Fruit fly (Drosophila melanogaster) whole organism, pupa: ENCODE results near the gene CG14074.

Source experiments
- CG10348 ChIP-seq: fragments of 200-800 bp; sonication (Bioruptor generic); IDR thresholded peaks from 2 replicates; pipeline ENCODE4 v1.3.6; 2022; ENCODE audit warnings: missing biosample characterization, missing genetic modification characterization
- CG12605 ChIP-seq: fragments of 200-800 bp; sonication (Bioruptor generic); IDR thresholded peaks from 2 replicates; pipeline ENCODE4 v1.3.6; 2022; ENCODE audit warnings: missing biosample characterization, missing genetic modification characterization
- CG13204 ChIP-seq: fragments of 200-800 bp; sonication (Bioruptor generic); optimal IDR thresholded peaks from 2 replicates; lab custom pipeline; 2018; ENCODE audit warnings: missing biosample characterization, mild to moderate bottlenecking, missing genetic modification characterization, moderate library complexity
- CG32121 ChIP-seq: fragments of 200-800 bp; sonication (Bioruptor generic); IDR thresholded peaks from 2 replicates; pipeline ENCODE4 v1.3.6; 2022; ENCODE audit warnings: missing biosample characterization, missing genetic modification characterization
- CG34367 ChIP-seq: fragments of 200-800 bp; sonication (Bioruptor generic); optimal IDR thresholded peaks from 2 replicates; lab custom pipeline; 2018; ENCODE audit warnings: missing biosample characterization, mild to moderate bottlenecking, missing genetic modification characterization
- CG8301 ChIP-seq: fragments of 200-800 bp; sonication (Bioruptor generic); optimal IDR thresholded peaks from 2 replicates; lab custom pipeline; 2018; ENCODE audit warnings: missing biosample characterization, mild to moderate bottlenecking, missing genetic modification characterization
- EcR ChIP-seq: fragments of 200-800 bp; sonication (Bioruptor generic); optimal IDR thresholded peaks from 3 replicates; lab custom pipeline; 2019; ENCODE audit warnings: missing biosample characterization, missing genetic modification characterization, mild to moderate bottlenecking, moderate library complexity, missing genetic modification reagents
- Ets98B ChIP-seq: fragments of 200-800 bp; sonication (Bioruptor generic); IDR thresholded peaks from 2 replicates; pipeline ENCODE4 v1.3.6; 2022; ENCODE audit warnings: missing biosample characterization, missing genetic modification characterization
- Pif1A ChIP-seq: fragments of 200-800 bp; sonication (Bioruptor generic); optimal IDR thresholded peaks from 3 replicates; lab custom pipeline; 2016; ENCODE audit warnings: missing biosample characterization, missing genetic modification characterization
- Snoo ChIP-seq: fragments of 200-800 bp; sonication (Bioruptor generic); optimal IDR thresholded peaks from 3 replicates; lab custom pipeline; 2017; ENCODE audit warnings: missing biosample characterization, mild to moderate bottlenecking, missing genetic modification characterization, inconsistent platforms
- fd96Ca ChIP-seq: fragments of 200-800 bp; sonication (Bioruptor generic); IDR thresholded peaks from 3 replicates; pipeline ENCODE4 v1.3.6; 2022; ENCODE audit warnings: missing biosample characterization, missing genetic modification characterization
- rn ChIP-seq: fragments of 200-800 bp; sonication (Bioruptor generic); IDR thresholded peaks from 2 replicates; pipeline ENCODE4 v1.3.6; 2022; ENCODE audit warnings: missing biosample characterization, missing genetic modification characterization

DNA sequence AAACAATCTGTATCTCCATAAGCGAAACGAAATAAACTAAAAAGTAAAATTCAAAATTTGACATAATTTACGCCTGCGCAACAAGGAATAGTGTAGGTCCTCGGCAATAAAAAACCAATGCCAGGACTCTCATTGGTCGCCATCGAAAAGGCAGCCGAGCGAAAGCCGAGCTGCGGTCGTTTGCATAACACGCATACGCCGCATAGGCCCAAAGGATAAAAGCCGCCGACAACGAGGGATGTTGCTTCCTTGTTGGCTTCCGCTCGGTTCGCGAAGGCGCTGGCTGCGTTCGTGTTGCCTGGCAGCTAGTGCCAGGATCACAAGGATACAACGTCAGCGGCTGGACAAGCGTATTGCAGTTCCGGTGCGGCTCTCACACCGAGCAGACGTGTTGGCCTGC lies 5.6 kb upstream of the CG14074 start:
- TF ChIP-seq rn (GFP tag; lab: Robert Waterston, UW) (no peak), Ets98B (no peak), CG32121 (GFP tag; lab: Robert Waterston, UW) (no peak), CG10348 (GFP tag; lab: Robert Waterston, UW) (no peak), Snoo (tag; lab: Kevin White, UChicago) (no peak), Pif1A (GFP tag; lab: Kevin White, UChicago) (no peak), CG34367 (tag; lab: Kevin White, UChicago) (no peak), fd96Ca (GFP tag; lab: Robert Waterston, UW) (no peak), CG12605 (no peak), EcR (GFP tag; lab: Kevin White, UChicago) (no peak), CG8301 (tag; lab: Kevin White, UChicago) (no peak), CG13204 (no peak)
